Worm (Caenorhabditis elegans) whole organism, young adult: ENCODE results near the gene alh-6.

Source experiments
- F23B12.7 ChIP-seq: sonication (generic microtip); optimal IDR thresholded peaks from 2 replicates; lab custom pipeline; 2017; ENCODE audit warnings: missing genetic modification characterization, mild to moderate bottlenecking, missing compliant biosample characterization, antibody characterized with exemption, moderate library complexity; ENCODE audit not compliant: insufficient read depth
- efl-1 ChIP-seq: fragments of 150-350 bp; optimal IDR thresholded peaks from 2 replicates; lab custom pipeline; 2014; ENCODE audit warnings: missing biosample characterization, missing genetic modification reagents, missing genetic modification characterization
- lin-26 ChIP-seq: fragments of 200-800 bp; sonication (Bioruptor generic); IDR thresholded peaks from 2 replicates; pipeline ENCODE4 v1.3.6; 2022; ENCODE audit warnings: missing genetic modification reagents, missing genetic modification characterization, missing compliant biosample characterization

ce11 chrII:1315245-1315644 is 5.3 kb upstream of the alh-6 start:
- TF ChIP-seq efl-1 (GFP tag; lab: Kevin White, UChicago) (no peak), F23B12.7 (tag; lab: Kevin White, UChicago) (no peak), lin-26 (no peak)
